Fruit fly (Drosophila melanogaster) Kc167 (cell line): ENCODE measurements around the gene Ugt302E1.

Source experiments
- Myc ChIP-seq: fragments of >200 bp; optimal IDR thresholded peaks from 2 replicates; lab custom pipeline; 2017; ENCODE audit warnings: missing external identifiers
- h ChIP-seq: fragments of >200 bp; optimal IDR thresholded peaks from 3 replicates; lab custom pipeline; 2018; ENCODE audit warnings: missing external identifiers
- insv ChIP-seq: fragments of >200 bp; optimal IDR thresholded peaks from 3 replicates; lab custom pipeline; 2018; ENCODE audit warnings: missing external identifiers
- psq ChIP-seq: fragments of >200 bp; optimal IDR thresholded peaks from 2 replicates; lab custom pipeline; 2017; ENCODE audit warnings: missing external identifiers
- ttk ChIP-seq: sonication (Bioruptor generic); optimal IDR thresholded peaks from 2 replicates; lab custom pipeline; 2017; ENCODE audit warnings: missing external identifiers

DNA sequence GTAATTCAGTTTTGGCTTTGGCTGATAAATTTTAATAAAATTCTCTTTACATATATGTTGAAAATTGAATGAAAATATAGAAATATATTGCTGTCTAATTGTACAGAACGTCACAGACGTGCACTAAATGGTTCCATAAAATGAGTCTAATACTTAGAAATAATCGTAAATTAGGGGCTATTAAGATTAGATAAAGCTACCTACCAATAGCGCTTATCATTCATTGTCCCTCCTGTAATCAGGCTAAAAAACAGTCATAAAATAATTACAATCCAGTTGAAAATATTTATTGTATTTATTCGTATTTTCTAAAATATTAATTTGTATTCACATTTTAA, 18.7 kb downstream of the Ugt302E1 start:
- TF ChIP-seq ttk (lab: Kevin White, UChicago) = no peak
- no peak for TF ChIP-seq h (lab: Kevin White, UChicago)
- no peak for TF ChIP-seq Myc
- TF ChIP-seq psq (lab: Kevin White, UChicago) = no peak
- TF ChIP-seq insv (lab: Kevin White, UChicago) = no peak
